Worm (Caenorhabditis elegans): ENCODE data around the gene arrd-4.

Gene arrd-4

DNA sequence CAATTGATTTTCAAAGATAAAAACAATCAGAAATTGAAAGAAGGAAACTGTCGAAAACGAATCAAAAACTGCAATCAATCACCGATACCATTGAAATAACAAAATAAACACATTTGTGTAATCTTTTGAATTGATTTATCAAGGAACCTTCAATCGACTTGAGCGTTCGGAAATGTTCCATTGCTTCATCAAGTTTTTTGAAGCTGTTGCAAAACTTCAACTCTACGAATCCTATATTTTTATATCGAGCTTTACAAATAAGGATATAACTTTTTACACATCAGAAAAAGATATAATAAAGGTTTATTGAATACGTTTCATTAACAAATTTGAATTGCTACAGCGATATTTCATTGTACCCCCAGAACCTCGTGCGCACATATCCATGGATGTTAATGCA is 34.9 kb upstream of the arrd-4 start, which contains the start of gene chil-8:
TSS of gene chil-8 (minus strand) at position 101 of the 400 bp plus-strand sequence.
- no peak for TF ChIP-seq sptf-2 (GFP tag; optimal IDR thresholded peaks at IDR 0.05)
- no peak for TF ChIP-seq pbrm-1 (GFP tag; IDR thresholded peaks at IDR 0.05)
- no peak for TF ChIP-seq attf-3 (GFP tag; conservative IDR thresholded peaks at IDR 0.05)
- no peak for TF ChIP-seq nhr-27 (tag; optimal IDR thresholded peaks at IDR 0.05)
- no peak for TF ChIP-seq ztf-18 (tag; optimal IDR thresholded peaks at IDR 0.05)
- no peak for TF ChIP-seq sdz-38 (tag; optimal IDR thresholded peaks at IDR 0.05)
- TF ChIP-seq let-607 (tag; optimal IDR thresholded peaks at IDR 0.05): no peak
- no peak for TF ChIP-seq sea-2 (GFP tag; IDR thresholded peaks at IDR 0.05)
- no peak for TF ChIP-seq C17E4.6 (GFP tag; IDR thresholded peaks at IDR 0.05)

DNA sequence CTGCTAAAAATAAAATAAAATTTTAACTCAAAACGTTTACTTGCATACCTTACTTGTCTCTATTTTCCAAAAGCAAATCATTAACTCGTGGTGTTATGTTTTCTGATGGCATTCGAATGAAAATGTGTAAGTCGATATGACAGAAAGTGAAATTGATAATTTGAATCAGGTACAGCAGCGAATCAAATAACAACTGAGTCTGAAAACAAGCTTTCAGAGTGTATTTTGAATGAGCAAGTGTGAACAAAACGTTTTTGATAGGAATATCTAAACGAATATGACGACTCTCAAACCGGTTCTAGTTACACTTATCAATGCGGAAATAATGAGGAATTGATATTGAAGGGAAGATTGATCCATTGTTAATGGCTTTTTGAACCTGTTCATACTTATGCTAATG is 33.0 kb upstream of the arrd-4 start, which contains the start of gene chil-7:
TSS of gene chil-7 (minus strand) at position 112 of the 400 bp plus-strand sequence.
- TF ChIP-seq snpc-4 (GFP tag; optimal IDR thresholded peaks at IDR 0.05) (no peak), snpc-4 (tag; optimal IDR thresholded peaks at IDR 0.05) (no peak), snpc-1.1 (tag; optimal IDR thresholded peaks at IDR 0.05; ENCODE audit: insufficient read depth) (no peak), egrh-3 (GFP tag; IDR thresholded peaks at IDR 0.05) (no peak), somi-1 (GFP tag; optimal IDR thresholded peaks at IDR 0.05) (no peak), let-607 (tag; optimal IDR thresholded peaks at IDR 0.05) (no peak), rpc-1 (optimal IDR thresholded peaks at IDR 0.05) (no peak), rpc-1 (tag; optimal IDR thresholded peaks at IDR 0.05) (no peak), ceh-58 (GFP tag; IDR thresholded peaks at IDR 0.05) (no peak), attf-5 (GFP tag; optimal IDR thresholded peaks at IDR 0.05) (no peak), Y67H2A.10 (GFP tag; conservative IDR thresholded peaks at IDR 0.05) (no peak)

DNA sequence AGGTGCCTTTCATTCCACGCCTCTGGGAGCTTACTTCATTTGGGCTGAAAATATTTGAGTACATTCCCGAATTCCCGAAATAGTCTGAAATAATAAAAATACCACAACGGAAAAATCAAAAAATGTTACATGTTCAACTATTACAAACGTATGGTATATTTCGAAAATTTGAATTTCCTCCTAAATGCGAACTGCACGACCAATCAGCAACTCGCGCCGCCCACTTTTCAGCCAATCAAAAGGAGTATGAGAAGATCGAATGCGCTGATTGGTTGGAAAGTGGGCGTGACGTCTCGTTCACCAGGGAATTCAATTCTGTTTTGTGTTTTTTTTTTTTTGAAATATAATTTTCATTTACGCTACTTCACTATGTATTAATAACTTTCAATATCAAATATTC is 30.6 kb upstream of the arrd-4 start, which contains the start of gene old-1:
TSS of gene old-1 (minus strand) at position 50 of the 400 bp plus-strand sequence.
- TF ChIP-seq aptf-2 (GFP tag; conservative IDR thresholded peaks at IDR 0.05) (no peak), F52B5.7 (tag; optimal IDR thresholded peaks at IDR 0.05) (no peak), Y53G8AR.9 (GFP tag; conservative IDR thresholded peaks at IDR 0.05) (no peak), hmg-20 (GFP tag; IDR thresholded peaks at IDR 0.05) (no peak)

DNA sequence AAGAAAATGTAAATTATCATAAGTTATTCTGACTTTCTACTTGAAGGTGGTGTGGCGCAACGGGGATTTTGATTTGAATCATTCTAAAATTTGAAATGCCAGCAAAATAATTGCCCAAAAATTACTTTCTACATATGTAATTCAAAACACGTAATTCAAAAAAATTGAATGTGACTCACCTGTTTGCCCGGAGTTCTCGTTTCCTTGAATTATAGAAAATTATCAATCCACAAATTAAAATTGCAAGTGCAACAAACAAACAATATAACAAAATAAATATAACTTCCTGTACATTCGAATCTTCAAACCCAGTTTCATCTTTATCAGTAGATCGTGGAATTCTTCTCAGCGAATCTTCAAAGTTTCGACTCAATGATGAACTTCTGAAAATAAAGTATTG is 30.1 kb upstream of the arrd-4 start:
- no peak for TF ChIP-seq madf-6 (GFP tag; IDR thresholded peaks at IDR 0.05)
- no peak for TF ChIP-seq madf-3 (GFP tag; IDR thresholded peaks at IDR 0.05)
- TF ChIP-seq fkh-3 (tag; optimal IDR thresholded peaks at IDR 0.05): no peak
- TF ChIP-seq ama-1 (optimal IDR thresholded peaks at IDR 0.05): no peak
- no peak for TF ChIP-seq ama-1 (GFP tag; optimal IDR thresholded peaks at IDR 0.05)
- TF ChIP-seq K11D2.4 (GFP tag; IDR thresholded peaks at IDR 0.05): no peak
- TF ChIP-seq attf-6 (GFP tag; IDR thresholded peaks at IDR 0.05): no peak
- no peak for TF ChIP-seq hmg-1.2 (GFP tag; IDR thresholded peaks at IDR 0.05)
- no peak for TF ChIP-seq ztf-3 (GFP tag; optimal IDR thresholded peaks at IDR 0.05)
- no peak for TF ChIP-seq nfya-2 (GFP tag; IDR thresholded peaks at IDR 0.05)
- TF ChIP-seq snpc-1.3 (tag; optimal IDR thresholded peaks at IDR 0.05; ENCODE audit: insufficient read depth): no peak
- TF ChIP-seq C17E4.6 (GFP tag; IDR thresholded peaks at IDR 0.05): no peak
- TF ChIP-seq madf-8 (GFP tag; conservative IDR thresholded peaks at IDR 0.05): no peak
- no peak for TF ChIP-seq dox-1 (GFP tag; IDR thresholded peaks at IDR 0.05)
- no peak for TF ChIP-seq lag-1 (GFP tag; IDR thresholded peaks at IDR 0.05)
- TF ChIP-seq B0336.3 (GFP tag; IDR thresholded peaks at IDR 0.05): no peak
